Fruit fly (Drosophila melanogaster) whole organism, embryonic: ENCODE results near the gene Sc2.

Experiments used
- B-H1 ChIP-seq: fragments of 200-800 bp; sonication (Bioruptor generic); IDR thresholded peaks from 3 replicates; pipeline ENCODE4 v1.3.6; 2022; ENCODE audit warnings: missing biosample characterization, missing genetic modification characterization
- C15 ChIP-seq: fragments of 200-800 bp; sonication (Bioruptor generic); IDR thresholded peaks from 3 replicates; pipeline ENCODE4 v1.3.6; 2022; ENCODE audit warnings: missing biosample characterization, missing genetic modification characterization
- CG10274 ChIP-seq: fragments of 200-800 bp; sonication (Bioruptor generic); optimal IDR thresholded peaks from 3 replicates; lab custom pipeline; 2017; ENCODE audit warnings: missing biosample characterization, mild to moderate bottlenecking, missing genetic modification characterization
- CG10462 ChIP-seq: fragments of 200-800 bp; sonication (Bioruptor generic); optimal IDR thresholded peaks from 2 replicates; lab custom pipeline; 2016; ENCODE audit warnings: missing biosample characterization, missing genetic modification characterization
- CG10959 ChIP-seq: fragments of 200-800 bp; sonication (Bioruptor generic); IDR thresholded peaks from 2 replicates; pipeline ENCODE4 v1.3.6; 2022; ENCODE audit warnings: missing biosample characterization, missing genetic modification characterization
- CG12299 ChIP-seq: fragments of 200-800 bp; sonication (Bioruptor generic); optimal IDR thresholded peaks from 2 replicates; lab custom pipeline; 2018; ENCODE audit warnings: missing biosample characterization, mild to moderate bottlenecking, missing genetic modification characterization
- CG12942 ChIP-seq: fragments of 200-800 bp; sonication (Bioruptor generic); optimal IDR thresholded peaks from 3 replicates; lab custom pipeline; 2016; ENCODE audit warnings: missing biosample characterization, missing genetic modification characterization
- CG13424 ChIP-seq: fragments of 200-800 bp; sonication (Bioruptor generic); optimal IDR thresholded peaks from 2 replicates; lab custom pipeline; 2019; ENCODE audit warnings: missing biosample characterization, mild to moderate bottlenecking, missing genetic modification characterization, moderate library complexity
- CG17359 ChIP-seq: fragments of 200-800 bp; sonication (Bioruptor generic); optimal IDR thresholded peaks from 3 replicates; lab custom pipeline; 2018; ENCODE audit warnings: missing biosample characterization, mild to moderate bottlenecking, missing genetic modification characterization, moderate library complexity
- CG18764 ChIP-seq: fragments of 200-800 bp; sonication (Bioruptor generic); optimal IDR thresholded peaks from 3 replicates; lab custom pipeline; 2016; ENCODE audit warnings: missing biosample characterization, missing genetic modification characterization
- CG2202 ChIP-seq: fragments of 200-800 bp; sonication (Bioruptor generic); optimal IDR thresholded peaks from 2 replicates; lab custom pipeline; 2018; ENCODE audit warnings: missing biosample characterization, mild to moderate bottlenecking, missing genetic modification characterization
- CG2875 ChIP-seq: fragments of 200-800 bp; sonication (Bioruptor generic); optimal IDR thresholded peaks from 2 replicates; lab custom pipeline; 2017; ENCODE audit warnings: missing biosample characterization, mild to moderate bottlenecking, missing genetic modification characterization, missing genetic modification reagents
- CG30020 ChIP-seq: fragments of 200-800 bp; optimal IDR thresholded peaks from 2 replicates; lab custom pipeline; 2019; ENCODE audit warnings: missing biosample characterization, mild to moderate bottlenecking, missing genetic modification characterization, moderate library complexity
- CG31365 ChIP-seq: fragments of 200-800 bp; sonication (Bioruptor generic); optimal IDR thresholded peaks from 2 replicates; lab custom pipeline; 2018; ENCODE audit warnings: missing biosample characterization, mild to moderate bottlenecking, missing genetic modification characterization
- CG3847 ChIP-seq: fragments of 200-800 bp; sonication (Bioruptor generic); IDR thresholded peaks from 2 replicates; pipeline ENCODE4 v1.3.6; 2022; ENCODE audit warnings: missing biosample characterization, missing genetic modification characterization
- CG6175 ChIP-seq: fragments of 200-800 bp; sonication (Bioruptor generic); IDR thresholded peaks from 3 replicates; pipeline ENCODE4 v1.3.6; 2022; ENCODE audit warnings: missing biosample characterization, missing genetic modification characterization
- CG8765 ChIP-seq: fragments of 200-800 bp; sonication (Bioruptor generic); IDR thresholded peaks from 2 replicates; pipeline ENCODE4 v1.3.6; 2022; ENCODE audit warnings: missing biosample characterization, missing genetic modification characterization
- CG8924 ChIP-seq: fragments of 200-800 bp; optimal IDR thresholded peaks from 3 replicates; lab custom pipeline; 2019; ENCODE audit warnings: missing biosample characterization, mild to moderate bottlenecking, missing genetic modification characterization, moderate library complexity
- CG9437 ChIP-seq: fragments of 200-800 bp; sonication (Bioruptor generic); optimal IDR thresholded peaks from 2 replicates; lab custom pipeline; 2018; ENCODE audit warnings: missing biosample characterization, mild to moderate bottlenecking, missing genetic modification characterization
- CkIIα-i1 ChIP-seq: fragments of 200-800 bp; sonication (Bioruptor generic); IDR thresholded peaks from 2 replicates; pipeline ENCODE4 v1.3.6; 2022; ENCODE audit warnings: missing biosample characterization, missing genetic modification characterization
- D ChIP-seq, 2 experiments: fragments of 200-800 bp in 1 of 2; fragments of >200 bp in 1 of 2; sonication (Bioruptor generic) in 1 of 2; optimal IDR thresholded peaks; 2 replicates in 1 of 2; 3 replicates in 1 of 2; lab custom pipeline; 2017; ENCODE audit warnings: mild to moderate bottlenecking in 1 of 2, missing biosample characterization in 1 of 2, missing genetic modification characterization in 1 of 2, missing genetic modification reagents in 1 of 2
- Dek ChIP-seq: fragments of 200-800 bp; sonication (Bioruptor generic); optimal IDR thresholded peaks from 3 replicates; lab custom pipeline; 2019; ENCODE audit warnings: missing biosample characterization, mild to moderate bottlenecking, missing genetic modification characterization, moderate library complexity
- Drgx ChIP-seq: fragments of 200-800 bp; sonication (Bioruptor generic); IDR thresholded peaks from 2 replicates; pipeline ENCODE4 v1.3.6; 2022; ENCODE audit warnings: missing biosample characterization, missing genetic modification characterization
- Eip74EF ChIP-seq, 2 experiments: fragments of 200-800 bp in 1 of 2; fragments of >200 bp in 1 of 2; sonication (Bioruptor generic) in 1 of 2; optimal IDR thresholded peaks; 2 replicates each; lab custom pipeline; 2017 to 2019; ENCODE audit warnings: missing biosample characterization in 2 of 2, missing genetic modification characterization in 2 of 2, mild to moderate bottlenecking in 1 of 2, moderate library complexity in 1 of 2
- HLHmδ ChIP-seq: fragments of 200-800 bp; sonication (Bioruptor generic); optimal IDR thresholded peaks from 2 replicates; lab custom pipeline; 2018; ENCODE audit warnings: missing biosample characterization, mild to moderate bottlenecking, missing genetic modification characterization, moderate library complexity
- MBD-R2 ChIP-seq: fragments of 200-800 bp; sonication (Bioruptor generic); IDR thresholded peaks from 2 replicates; pipeline ENCODE4 v1.3.6; 2022; ENCODE audit warnings: missing biosample characterization, missing genetic modification characterization
- Poxn ChIP-seq: fragments of 200-800 bp; sonication (Bioruptor generic); IDR thresholded peaks from 2 replicates; pipeline ENCODE4 v1.3.6; 2022; ENCODE audit warnings: missing biosample characterization, missing genetic modification characterization
- Side ChIP-seq: fragments of 200-800 bp; sonication (Bioruptor generic); optimal IDR thresholded peaks from 2 replicates; lab custom pipeline; 2016; ENCODE audit warnings: missing biosample characterization, missing genetic modification characterization
- Sox100B ChIP-seq: fragments of 200-800 bp; sonication (Bioruptor generic); optimal IDR thresholded peaks from 3 replicates; lab custom pipeline; 2018; ENCODE audit warnings: missing biosample characterization, mild to moderate bottlenecking, missing genetic modification characterization
- Sox102F ChIP-seq: fragments of 200-800 bp; sonication (Bioruptor generic); optimal IDR thresholded peaks from 2 replicates; lab custom pipeline; 2018; ENCODE audit warnings: missing biosample characterization, mild to moderate bottlenecking, missing genetic modification characterization, moderate library complexity
- Usf ChIP-seq: fragments of 200-800 bp; sonication (Bioruptor generic); optimal IDR thresholded peaks from 2 replicates; lab custom pipeline; 2017; ENCODE audit warnings: missing genotype, missing biosample characterization, missing genetic modification characterization
- YL-1 ChIP-seq: fragments of 200-800 bp; sonication (Bioruptor generic); optimal IDR thresholded peaks from 3 replicates; lab custom pipeline; 2017; ENCODE audit warnings: missing biosample characterization, mild to moderate bottlenecking, missing genetic modification characterization
- al ChIP-seq: fragments of 200-800 bp; sonication (Bioruptor generic); IDR thresholded peaks from 2 replicates; pipeline ENCODE4 v1.3.6; 2022; ENCODE audit warnings: missing biosample characterization, missing genetic modification characterization
- ap ChIP-seq: fragments of 200-800 bp; sonication (Bioruptor generic); IDR thresholded peaks from 2 replicates; pipeline ENCODE4 v1.3.6; 2022; ENCODE audit warnings: missing biosample characterization, missing genetic modification characterization
- bowl ChIP-seq: fragments of 200-800 bp; sonication (Bioruptor generic); IDR thresholded peaks from 2 replicates; pipeline ENCODE4 v1.3.6; 2022; ENCODE audit warnings: missing biosample characterization, missing genetic modification characterization
- chm ChIP-seq: fragments of 200-800 bp; sonication (Bioruptor generic); IDR thresholded peaks from 2 replicates; pipeline ENCODE4 v1.3.6; 2022; ENCODE audit warnings: missing biosample characterization, missing genetic modification characterization
- crp ChIP-seq, 2 experiments: fragments of 200-800 bp; sonication (Bioruptor generic); optimal IDR thresholded peaks; 2 replicates in 1 of 2; 3 replicates in 1 of 2; lab custom pipeline; 2017; ENCODE audit warnings: missing biosample characterization in 2 of 2, missing genetic modification characterization in 2 of 2, mild to moderate bottlenecking in 1 of 2, moderate library complexity in 1 of 2
- fu2 ChIP-seq: fragments of 200-800 bp; sonication (Bioruptor generic); optimal IDR thresholded peaks from 2 replicates; lab custom pipeline; 2016; ENCODE audit warnings: missing biosample characterization, missing genetic modification characterization
- hb ChIP-seq: fragments of 200-800 bp; sonication (Bioruptor generic); IDR thresholded peaks from 3 replicates; pipeline ENCODE4 v1.3.6; 2022; ENCODE audit warnings: missing biosample characterization, missing genetic modification characterization; ENCODE audit not compliant: partially characterized antibody
- hkb ChIP-seq, 2 experiments: fragments of 200-800 bp in 1 of 2; fragments of >200 bp in 1 of 2; sonication (Bioruptor generic) in 1 of 2; IDR thresholded peaks in 1 of 2; optimal IDR thresholded peaks in 1 of 2; 2 replicates each; pipeline versions ENCODE4 v1.3.6 to Lab custom; 2017 to 2022; ENCODE audit warnings: missing biosample characterization in 1 of 2, missing genetic modification characterization in 1 of 2
- kay ChIP-seq: fragments of 200-800 bp; sonication (Bioruptor generic); optimal IDR thresholded peaks from 2 replicates; lab custom pipeline; 2016; ENCODE audit warnings: missing biosample characterization, missing genetic modification characterization
- pan ChIP-seq, 4 experiments: fragments of >200 bp in 3 of 4; fragments of 200-800 bp in 1 of 4; sonication (Bioruptor generic) in 1 of 4; optimal IDR thresholded peaks in 3 of 4; IDR thresholded peaks in 1 of 4; 2 replicates each; pipeline versions ENCODE4 v1.3.6 to Lab custom; 2017 to 2022; ENCODE audit warnings: missing biosample characterization in 2 of 4, missing genetic modification characterization in 2 of 4, mixed read lengths in 1 of 4
- ranshi ChIP-seq: fragments of 200-800 bp; sonication (Bioruptor generic); IDR thresholded peaks from 2 replicates; pipeline ENCODE4 v1.3.6; 2022; ENCODE audit warnings: missing biosample characterization, missing genetic modification characterization
- schlank ChIP-seq: fragments of 200-800 bp; sonication (Bioruptor generic); optimal IDR thresholded peaks from 2 replicates; lab custom pipeline; 2018; ENCODE audit warnings: missing biosample characterization, mild to moderate bottlenecking, missing genetic modification characterization
- tap ChIP-seq: fragments of 200-800 bp; optimal IDR thresholded peaks from 3 replicates; lab custom pipeline; 2019; ENCODE audit warnings: missing biosample characterization, mild to moderate bottlenecking, missing genetic modification characterization, moderate library complexity
- tx ChIP-seq: fragments of 200-800 bp; sonication (Bioruptor generic); optimal IDR thresholded peaks from 2 replicates; lab custom pipeline; 2016; ENCODE audit warnings: missing biosample characterization, missing genetic modification characterization
- wor ChIP-seq: fragments of 200-800 bp; sonication (Bioruptor generic); IDR thresholded peaks from 2 replicates; pipeline ENCODE4 v1.3.6; 2022; ENCODE audit warnings: missing biosample characterization, missing genetic modification characterization

The Sc2 gene

dm6 chr3L:3928205-3928942 lies 25.1 kb downstream of the Sc2 start (continued):
- TF ChIP-seq CG18764 (GFP tag; lab: Kevin White, UChicago) (peak; percentile 43), CkIIα-i1 (GFP tag; lab: Robert Waterston, UW) (peak; percentile 79), CG31365 (tag; lab: Kevin White, UChicago) (peak; percentile 51), tap (tag; lab: Kevin White, UChicago) (peak; percentile 81), CG13424 (tag; lab: Kevin White, UChicago) (peak; percentile 90), CG10274 (GFP tag; lab: Kevin White, UChicago) (peak; percentile 65), ap (GFP tag; lab: Robert Waterston, UW) (peak; percentile 73), CG12942 (GFP tag; lab: Kevin White, UChicago) (peak; percentile 79), D (optimal IDR thresholded peaks at IDR 0.05; lab: Kevin White, UChicago) (no peak), D (GFP tag; optimal IDR thresholded peaks at IDR 0.05; lab: Kevin White, UChicago) (peak; percentile 40), CG10959 (GFP tag; lab: Robert Waterston, UW) (peak; percentile 47; the same call in 1 of the 2 replicates), Sox102F (peak; percentile 87), pan (optimal IDR thresholded peaks at IDR 0.05; lab: Kevin White, UChicago) (no peak), pan (GFP tag; optimal IDR thresholded peaks at IDR 0.05 in 1 of 2, IDR thresholded peaks at IDR 0.05 in 1 of 2) (peak in 1 of 2 experiments; percentile 89), Usf (GFP tag; lab: Kevin White, UChicago) (peak; percentile 74), Sox100B (peak; percentile 66), CG6175 (GFP tag; lab: Robert Waterston, UW) (peak; percentile 86), chm (GFP tag; lab: Robert Waterston, UW) (peak; percentile 81), Drgx (GFP tag; lab: Robert Waterston, UW) (peak; percentile 69), CG2202 (peak; percentile 5), CG10462 (GFP tag; lab: Kevin White, UChicago) (peak; percentile 54), CG8924 (tag; lab: Kevin White, UChicago) (peak; percentile 88), CG9437 (GFP tag; lab: Kevin White, UChicago) (peak; percentile 63), YL-1 (GFP tag; lab: Kevin White, UChicago) (peak; percentile 5), CG17359 (tag; lab: Kevin White, UChicago) (peak; percentile 84), kay (GFP tag; lab: Kevin White, UChicago) (peak; percentile 36), CG30020 (tag; lab: Kevin White, UChicago) (no peak), B-H1 (peak; percentile 69), CG12299 (tag; lab: Kevin White, UChicago) (peak; percentile 70), fu2 (GFP tag; lab: Kevin White, UChicago) (peak; percentile 90), Dek (tag; lab: Kevin White, UChicago) (peak; percentile 91), Eip74EF (GFP tag; optimal IDR thresholded peaks at IDR 0.05; lab: Kevin White, UChicago) (peak in 1 of 2 experiments; percentile 37), schlank (tag; lab: Kevin White, UChicago) (peak; percentile 85), crp (GFP tag; optimal IDR thresholded peaks at IDR 0.05; lab: Kevin White, UChicago) (peak in 1 of 2 experiments; percentile 37), Poxn (GFP tag; lab: Robert Waterston, UW) (peak; percentile 87), CG3847 (GFP tag; lab: Robert Waterston, UW) (peak; percentile 91), MBD-R2 (GFP tag; lab: Robert Waterston, UW) (peak; percentile 83; the same call in 1 of the 2 replicates), Side (peak; percentile 84), hkb (optimal IDR thresholded peaks at IDR 0.05; lab: Kevin White, UChicago) (no peak), hkb (GFP tag; IDR thresholded peaks at IDR 0.05; lab: Robert Waterston, UW) (peak; percentile 93), al (GFP tag; lab: Robert Waterston, UW) (peak; percentile 84), ranshi (GFP tag; lab: Robert Waterston, UW) (peak; percentile 85), CG8765 (peak; percentile 51; the same call in 1 of the 2 replicates), HLHmδ (GFP tag; lab: Kevin White, UChicago) (no peak), wor (GFP tag; lab: Robert Waterston, UW) (peak; percentile 72), hb (no peak), CG2875 (peak; percentile 25), bowl (GFP tag; lab: Robert Waterston, UW) (peak; percentile 83), C15 (peak; percentile 72; the same call in 1 of the 3 replicates), tx (GFP tag; lab: Kevin White, UChicago) (peak; percentile 87)
